Worm (Caenorhabditis elegans) whole organism, late embryonic: ENCODE results near the gene C46H3.1.
A peak's percentile ranks its signal among the peaks of the same experiment; 100 is the strongest.

Experiments used
- C38D4.7 ChIP-seq: fragments of 200-800 bp; sonication (Bioruptor generic); optimal IDR thresholded peaks from 2 replicates; lab custom pipeline; 2018; ENCODE audit warnings: mild to moderate bottlenecking, missing genetic modification characterization, moderate library complexity, missing compliant biosample characterization
- K02D7.2 ChIP-seq: sonication (generic microtip); optimal IDR thresholded peaks from 2 replicates; lab custom pipeline; 2017; ENCODE audit warnings: mild to moderate bottlenecking, missing genetic modification characterization, missing compliant biosample characterization
- T23F11.4 ChIP-seq: fragments of 200-800 bp; sonication (Bioruptor generic); optimal IDR thresholded peaks from 2 replicates; lab custom pipeline; 2018; ENCODE audit warnings: mild to moderate bottlenecking, missing genetic modification characterization, missing compliant biosample characterization
- Y22D7AL.16 ChIP-seq: sonication (generic microtip); optimal IDR thresholded peaks from 2 replicates; lab custom pipeline; 2016; ENCODE audit warnings: missing genetic modification characterization, missing compliant biosample characterization
- ahr-1 ChIP-seq: sonication (generic microtip); optimal IDR thresholded peaks from 2 replicates; lab custom pipeline; 2016; ENCODE audit warnings: missing genetic modification characterization, missing compliant biosample characterization
- ceh-18 ChIP-seq: sonication (generic microtip); optimal IDR thresholded peaks from 2 replicates; lab custom pipeline; 2016; ENCODE audit warnings: missing genetic modification characterization, missing compliant biosample characterization
- ceh-19 ChIP-seq: fragments of 200-800 bp; sonication (Bioruptor generic); optimal IDR thresholded peaks from 2 replicates; lab custom pipeline; 2018; ENCODE audit warnings: mild to moderate bottlenecking, missing genetic modification characterization, missing compliant biosample characterization
- ceh-22 ChIP-seq: sonication (generic microtip); optimal IDR thresholded peaks from 2 replicates; lab custom pipeline; 2017; ENCODE audit warnings: missing biosample characterization, missing genetic modification characterization
- ceh-31 ChIP-seq: sonication (generic microtip); optimal IDR thresholded peaks from 2 replicates; lab custom pipeline; 2016; ENCODE audit warnings: missing genetic modification characterization, missing compliant biosample characterization
- ceh-34 ChIP-seq: sonication (generic microtip); optimal IDR thresholded peaks from 2 replicates; lab custom pipeline; 2016; ENCODE audit warnings: mild to moderate bottlenecking, missing genetic modification characterization, missing compliant biosample characterization
- ceh-48 ChIP-seq: sonication (generic microtip); optimal IDR thresholded peaks from 2 replicates; lab custom pipeline; 2016; ENCODE audit warnings: missing genetic modification characterization, inconsistent platforms, missing compliant biosample characterization
- che-1 ChIP-seq: sonication (generic microtip); optimal IDR thresholded peaks from 2 replicates; lab custom pipeline; 2016; ENCODE audit warnings: mild to moderate bottlenecking, missing genetic modification characterization, missing compliant biosample characterization
- eyg-1 ChIP-seq: sonication (generic microtip); optimal IDR thresholded peaks from 2 replicates; lab custom pipeline; 2016; ENCODE audit warnings: missing genotype, missing genetic modification characterization, missing compliant biosample characterization
- fax-1 ChIP-seq: sonication (generic microtip); optimal IDR thresholded peaks from 2 replicates; lab custom pipeline; 2016; ENCODE audit warnings: missing genotype, missing genetic modification characterization, missing compliant biosample characterization
- hlh-30 ChIP-seq: sonication (generic microtip); optimal IDR thresholded peaks from 2 replicates; lab custom pipeline; 2017; ENCODE audit warnings: antibody characterized with exemption, missing genetic modification characterization, missing compliant biosample characterization; ENCODE audit not compliant: insufficient read depth
- hlh-6 ChIP-seq: sonication (generic microtip); optimal IDR thresholded peaks from 2 replicates; lab custom pipeline; 2016; ENCODE audit warnings: missing genotype, missing genetic modification characterization, missing compliant biosample characterization
- hlh-8 ChIP-seq: sonication (generic microtip); optimal IDR thresholded peaks from 2 replicates; lab custom pipeline; 2016; ENCODE audit warnings: missing genotype, missing genetic modification characterization, missing compliant biosample characterization
- lim-6 ChIP-seq: sonication (generic microtip); optimal IDR thresholded peaks from 2 replicates; lab custom pipeline; 2016; ENCODE audit warnings: missing genetic modification characterization, missing compliant biosample characterization
- madf-2 ChIP-seq: sonication (generic microtip); optimal IDR thresholded peaks from 2 replicates; lab custom pipeline; 2017; ENCODE audit warnings: missing genetic modification characterization, missing compliant biosample characterization
- mec-3 ChIP-seq: sonication (generic microtip); optimal IDR thresholded peaks from 2 replicates; lab custom pipeline; 2016; ENCODE audit warnings: borderline replicate concordance, missing genetic modification characterization, missing compliant biosample characterization
- nfya-1 ChIP-seq: sonication (generic microtip); optimal IDR thresholded peaks from 2 replicates; lab custom pipeline; 2017; ENCODE audit warnings: missing genetic modification characterization, mild to moderate bottlenecking, missing compliant biosample characterization, antibody characterized with exemption, moderate library complexity
- nhr-11 ChIP-seq: fragments of 150-350 bp; optimal IDR thresholded peaks from 2 replicates; lab custom pipeline; 2014; ENCODE audit warnings: missing biosample characterization, missing genetic modification characterization
- pag-3 ChIP-seq: sonication (generic microtip); optimal IDR thresholded peaks from 2 replicates; lab custom pipeline; 2016; ENCODE audit warnings: missing compliant biosample characterization, missing genetic modification characterization, borderline replicate concordance
- pat-9 ChIP-seq: fragments of 200-800 bp; sonication (Bioruptor generic); optimal IDR thresholded peaks from 2 replicates; lab custom pipeline; 2018; ENCODE audit warnings: mild to moderate bottlenecking, missing genetic modification characterization, moderate library complexity, missing compliant biosample characterization
- pha-2 ChIP-seq: sonication (generic microtip); optimal IDR thresholded peaks from 2 replicates; lab custom pipeline; 2017; ENCODE audit warnings: mild to moderate bottlenecking, missing genetic modification characterization, missing compliant biosample characterization
- pha-4 ChIP-seq: fragments of 150-350 bp; optimal IDR thresholded peaks from 2 replicates; lab custom pipeline; 2018; ENCODE audit warnings: missing biosample characterization, missing genetic modification reagents, missing genetic modification characterization
- pqm-1 ChIP-seq: sonication (generic microtip); optimal IDR thresholded peaks from 2 replicates; lab custom pipeline; 2016; ENCODE audit warnings: missing genetic modification characterization, missing compliant biosample characterization
- rnt-1 ChIP-seq: sonication (generic microtip); optimal IDR thresholded peaks from 2 replicates; lab custom pipeline; 2016; ENCODE audit warnings: missing genetic modification characterization, missing compliant biosample characterization
- sox-2 ChIP-seq: fragments of 200-800 bp; sonication (Bioruptor generic); IDR thresholded peaks from 2 replicates; pipeline ENCODE4 v1.3.6; 2022; ENCODE audit warnings: missing genetic modification reagents, missing genetic modification characterization, missing compliant biosample characterization
- tbx-7 ChIP-seq: sonication (generic microtip); optimal IDR thresholded peaks from 2 replicates; lab custom pipeline; 2016; ENCODE audit warnings: missing genotype, missing genetic modification characterization, missing compliant biosample characterization
- unc-3 ChIP-seq, 2 experiments: fragments of 200-800 bp in 1 of 2; sonication (Bioruptor generic) in 1 of 2; sonication (generic microtip) in 1 of 2; conservative IDR thresholded peaks in 1 of 2; optimal IDR thresholded peaks in 1 of 2; 2 replicates each; pipeline versions ENCODE4 v1.3.6 to Lab custom; 2016 to 2022; ENCODE audit warnings: missing compliant biosample characterization in 2 of 2, missing genetic modification characterization in 2 of 2, missing genetic modification reagents in 1 of 2
- unc-42 ChIP-seq: sonication (generic microtip); optimal IDR thresholded peaks from 2 replicates; lab custom pipeline; 2016; ENCODE audit warnings: missing genotype, missing genetic modification characterization, missing compliant biosample characterization
- unc-55 ChIP-seq: sonication (generic microtip); optimal IDR thresholded peaks from 2 replicates; lab custom pipeline; 2017; ENCODE audit warnings: missing biosample characterization, missing genetic modification reagents, missing genetic modification characterization
- unc-86 ChIP-seq: sonication (generic microtip); optimal IDR thresholded peaks from 2 replicates; lab custom pipeline; 2016; ENCODE audit warnings: missing genetic modification characterization, missing compliant biosample characterization

The C46H3.1 gene

DNA sequence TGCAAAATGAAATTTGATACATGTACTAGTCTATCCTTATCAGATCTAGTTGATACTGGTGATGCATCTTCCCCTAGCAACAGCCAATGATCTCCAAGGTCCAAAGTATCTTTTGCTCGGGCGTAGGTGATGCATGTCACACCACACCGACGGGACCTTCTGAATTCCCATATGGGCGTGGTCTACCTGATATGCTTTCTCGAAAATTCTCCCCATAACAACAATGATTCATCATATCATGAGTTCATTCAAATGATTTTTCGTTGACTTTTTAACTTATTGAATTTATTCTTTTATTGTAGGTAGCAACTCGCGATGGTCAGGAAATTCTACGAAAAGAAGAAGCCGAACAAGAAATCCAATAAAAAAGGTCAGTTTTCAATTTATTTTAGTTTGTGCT lies at the start of gene C46H3.1:
Gene C46H3.1 (plus strand): TSS at position 301 of the 400 bp plus-strand sequence.
- TF ChIP-seq K02D7.2 (tag; lab: Kevin White, UChicago) (no peak), pha-4 (tag; lab: Kevin White, UChicago) (no peak), mec-3 (no peak), pat-9 (tag; lab: Kevin White, UChicago) (no peak), hlh-6 (tag; lab: Kevin White, UChicago) (no peak), ahr-1 (tag; lab: Kevin White, UChicago) (no peak), eyg-1 (no peak), ceh-48 (tag; lab: Kevin White, UChicago) (no peak), pha-2 (tag; lab: Kevin White, UChicago) (no peak), lim-6 (no peak)

DNA sequence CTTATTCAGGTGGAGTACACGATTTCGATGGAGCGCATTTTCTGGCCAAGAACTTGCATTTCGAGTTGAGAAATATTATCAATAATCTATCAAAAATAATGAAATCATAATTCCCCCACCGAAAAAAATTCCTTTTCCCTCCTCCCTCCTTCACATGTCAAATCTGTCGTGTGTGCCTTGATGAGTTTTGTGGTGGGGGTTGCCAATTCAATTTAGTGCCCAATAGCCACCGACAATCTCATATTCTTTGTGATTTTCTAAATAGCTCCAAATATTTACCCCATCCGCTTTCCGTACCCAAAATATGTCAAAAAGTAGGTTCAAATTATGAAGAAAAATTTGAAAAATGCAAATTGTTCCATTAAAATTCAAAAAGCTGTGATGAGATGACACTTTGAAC lies 47.2 kb upstream of the C46H3.1 start, which contains the start of gene tmc-1:
Gene tmc-1 (plus strand): TSS at position 189 of the 400 bp plus-strand sequence.
- TF ChIP-seq unc-42 (peak; percentile 73), nfya-1 (tag; lab: Kevin White, UChicago) (no peak)

DNA sequence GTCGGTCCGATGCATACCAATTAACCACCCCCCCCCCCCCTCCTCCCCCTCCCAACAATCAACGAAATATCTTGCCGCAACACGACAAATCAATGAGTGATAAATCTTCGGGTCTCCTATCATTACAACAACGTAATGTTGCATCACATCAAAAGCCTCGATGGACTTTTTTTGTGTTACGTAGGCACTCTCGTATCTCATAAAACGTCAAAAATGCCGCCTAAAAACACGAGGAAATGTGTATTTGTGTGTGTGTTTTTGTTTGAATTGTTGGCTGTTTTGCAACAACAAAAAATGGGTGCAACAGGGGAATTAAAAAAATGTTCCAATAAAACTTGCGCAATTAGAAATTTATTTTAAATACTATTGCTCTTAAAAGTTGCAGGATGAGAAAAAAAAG lies 42.0 kb upstream of the C46H3.1 start:
- no peak for TF ChIP-seq nhr-11 (tag; lab: Kevin White, UChicago)
- TF ChIP-seq unc-42: no peak
- no peak for TF ChIP-seq eyg-1
- TF ChIP-seq pha-2 (tag; lab: Kevin White, UChicago): no peak
- TF ChIP-seq tbx-7: no peak
- no peak for TF ChIP-seq ceh-22 (tag; lab: Kevin White, UChicago)
- no peak for TF ChIP-seq ceh-18 (tag; lab: Kevin White, UChicago)
- TF ChIP-seq, all 69 proteins: peak for 0

- TF ChIP-seq nfya-1 (tag; lab: Kevin White, UChicago) (no peak), unc-55 (no peak), fax-1 (tag; lab: Kevin White, UChicago) (no peak), hlh-30 (tag; lab: Kevin White, UChicago) (no peak), mec-3 (no peak)
Measured at ce11 chrX:1171617-1172016, 37.6 kb upstream of the C46H3.1 start.

DNA sequence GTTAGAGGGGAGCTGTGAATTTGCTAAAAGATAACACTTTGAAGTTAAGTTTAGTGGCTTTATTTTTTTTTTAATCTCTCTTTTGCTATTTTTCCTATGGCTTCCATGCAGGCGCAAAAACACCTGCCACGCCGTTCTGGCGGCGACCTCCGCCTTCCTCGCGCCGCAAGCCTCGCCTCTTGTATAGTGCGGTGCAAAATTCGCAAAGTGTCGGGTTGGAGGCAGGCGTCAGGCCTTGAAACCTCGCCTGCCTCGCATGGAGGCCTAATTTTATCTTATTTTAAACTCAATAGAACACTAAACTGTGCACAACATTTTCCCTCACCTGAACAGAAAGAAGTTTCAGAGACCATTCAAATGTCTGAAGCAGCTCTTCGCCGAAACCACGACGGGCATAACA lies 37.2 kb upstream of the C46H3.1 start:
- TF ChIP-seq C38D4.7 (no peak), ahr-1 (tag; lab: Kevin White, UChicago) (no peak), rnt-1 (tag; lab: Kevin White, UChicago) (no peak), ceh-31 (tag; lab: Kevin White, UChicago) (no peak)

DNA sequence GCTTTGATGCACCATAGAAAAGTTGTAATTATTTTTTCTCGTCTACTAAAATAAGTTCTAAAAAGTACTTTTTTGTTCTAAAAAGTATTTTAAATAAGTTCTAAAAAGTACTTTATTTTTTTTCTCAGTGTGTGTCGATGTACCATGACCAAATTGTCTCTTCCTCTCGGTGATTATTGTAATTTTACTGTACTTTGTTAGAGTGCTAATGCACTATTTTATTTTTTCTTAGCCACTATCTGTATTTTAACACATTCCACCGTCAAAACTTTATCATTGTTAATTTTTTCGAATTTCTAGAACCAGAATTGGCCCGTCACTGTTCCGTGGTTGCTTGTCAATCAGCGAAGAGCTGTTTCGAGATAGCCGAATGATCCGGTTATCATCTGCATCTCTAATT lies 29.2 kb upstream of the C46H3.1 start, which contains the start of gene hot-8:
Gene hot-8 (plus strand): TSS at position 301 of the 400 bp plus-strand sequence.
- no peak for TF ChIP-seq K02D7.2 (tag; lab: Kevin White, UChicago)
- no peak for TF ChIP-seq madf-2 (tag; lab: Kevin White, UChicago)
- TF ChIP-seq unc-55: no peak
- no peak for TF ChIP-seq ceh-34 (tag; lab: Kevin White, UChicago)
- no peak for TF ChIP-seq pqm-1 (tag; lab: Kevin White, UChicago)
- no peak for TF ChIP-seq C38D4.7
- TF ChIP-seq, all 69 proteins: peak for 0

DNA sequence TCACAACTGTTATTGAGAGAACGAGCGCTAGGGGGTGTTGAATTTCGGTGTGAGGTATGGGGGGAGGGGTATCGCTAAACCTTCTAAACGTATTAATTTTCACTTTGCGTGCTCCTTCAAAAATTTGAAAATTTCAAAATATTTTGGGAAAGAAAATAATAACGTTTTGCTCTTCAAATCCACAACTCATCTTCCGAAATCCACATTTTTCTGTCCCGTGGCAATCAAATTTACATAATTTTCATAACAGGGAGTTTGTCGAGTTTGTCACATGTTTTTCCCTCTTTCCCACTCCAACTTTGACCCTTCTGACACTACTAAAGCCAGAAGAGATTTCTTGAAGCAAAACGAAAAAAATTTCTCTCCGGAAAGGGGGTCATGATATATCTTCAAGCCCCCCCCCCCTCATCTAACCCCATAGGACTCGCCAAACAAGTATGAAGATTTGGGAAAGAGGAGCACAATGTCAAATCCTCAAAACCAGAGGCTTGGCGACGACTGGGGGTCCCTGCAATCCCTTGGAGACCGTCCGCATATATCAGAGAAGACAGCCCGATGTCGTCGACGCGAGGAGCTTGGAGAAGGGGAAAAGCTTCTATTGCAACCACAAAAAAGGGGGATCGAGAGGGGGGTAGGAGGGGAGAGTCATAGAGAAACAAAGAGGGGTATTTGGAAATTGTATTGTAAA lies 27.8 kb upstream of the C46H3.1 start:
- TF ChIP-seq mec-3 (no peak), hlh-8 (tag; lab: Kevin White, UChicago) (no peak), pag-3 (tag; lab: Kevin White, UChicago) (no peak), ceh-48 (tag; lab: Kevin White, UChicago) (no peak), eyg-1 (no peak), fax-1 (tag; lab: Kevin White, UChicago) (no peak), tbx-7 (no peak), T23F11.4 (no peak), ceh-19 (GFP tag; lab: Kevin White, UChicago) (no peak), che-1 (tag; lab: Kevin White, UChicago) (no peak), Y22D7AL.16 (tag; lab: Kevin White, UChicago) (no peak), unc-86 (tag; lab: Kevin White, UChicago) (no peak), unc-3 (GFP tag; conservative IDR thresholded peaks at IDR 0.05; lab: Robert Waterston, UW) (no peak), unc-3 (tag; optimal IDR thresholded peaks at IDR 0.05; lab: Kevin White, UChicago) (peak; percentile 57), unc-42 (peak; percentile 67), ceh-34 (tag; lab: Kevin White, UChicago) (peak; percentile 85), sox-2 (GFP tag; lab: Robert Waterston, UW) (no peak)
